Worm (Caenorhabditis elegans): Measurements from ENCODE around the gene clec-254.

- TF ChIP-seq nhr-237 (tag; optimal IDR thresholded peaks at IDR 0.05) (no peak), elt-3 (tag; optimal IDR thresholded peaks at IDR 0.05) (no peak), unc-39 (tag; optimal IDR thresholded peaks at IDR 0.05) (no peak), nhr-77 (tag; optimal IDR thresholded peaks at IDR 0.05) (no peak), ztf-11 (tag; optimal IDR thresholded peaks at IDR 0.05) (no peak), ceh-16 (tag; optimal IDR thresholded peaks at IDR 0.05) (no peak), lin-39 (tag; optimal IDR thresholded peaks at IDR 0.05) (no peak), egl-27 (tag; optimal IDR thresholded peaks at IDR 0.05) (no peak)
Observed at ce11 chrV:18770623-18771022, 16.4 kb upstream of the clec-254 start, which contains the start of gene clec-255.

Measured in whole organism, L2 larva.